Worm (Caenorhabditis elegans) whole organism, L1 larva: ENCODE results near the gene fkh-7.

Source experiments
- C16A3.4 ChIP-seq: fragments of 150-350 bp; optimal IDR thresholded peaks from 2 replicates; lab custom pipeline; 2014; ENCODE audit warnings: missing biosample characterization, missing genetic modification characterization
- Y116A8C.19 ChIP-seq: sonication (generic microtip); optimal IDR thresholded peaks from 2 replicates; lab custom pipeline; 2016; ENCODE audit warnings: missing compliant biosample characterization, missing genetic modification characterization, borderline replicate concordance
- alr-1 ChIP-seq: fragments of 200-800 bp; sonication (Bioruptor generic); optimal IDR thresholded peaks from 2 replicates; lab custom pipeline; 2018; ENCODE audit warnings: borderline replicate concordance, mild to moderate bottlenecking, missing genetic modification characterization, missing compliant biosample characterization
- aly-2 ChIP-seq: fragments of 150-350 bp; optimal IDR thresholded peaks from 2 replicates; lab custom pipeline; 2014; ENCODE audit warnings: missing biosample characterization, missing genetic modification characterization
- blmp-1 ChIP-seq: fragments of 150-350 bp; optimal IDR thresholded peaks from 2 replicates; lab custom pipeline; 2014; ENCODE audit warnings: missing biosample characterization, missing genetic modification characterization
- ceh-63 ChIP-seq: fragments of 200-800 bp; sonication (Bioruptor generic); optimal IDR thresholded peaks from 2 replicates; lab custom pipeline; 2018; ENCODE audit warnings: mild to moderate bottlenecking, missing genetic modification characterization, missing compliant biosample characterization
- ceh-88 ChIP-seq: fragments of 200-800 bp; sonication (Bioruptor generic); IDR thresholded peaks from 2 replicates; pipeline ENCODE4 v1.3.6; 2022; ENCODE audit warnings: missing genetic modification characterization, missing compliant biosample characterization
- ces-1 ChIP-seq: fragments of 150-350 bp; optimal IDR thresholded peaks from 2 replicates; lab custom pipeline; 2014; ENCODE audit warnings: missing biosample characterization, missing genetic modification reagents, missing genetic modification characterization
- dpl-1 ChIP-seq, 3 experiments: fragments of 150-350 bp in 2 of 3; sonication (generic microtip) in 1 of 3; optimal IDR thresholded peaks; 2 replicates each; lab custom pipeline; 2014 to 2017; ENCODE audit warnings: missing biosample characterization in 3 of 3, missing genetic modification characterization in 3 of 3, missing genetic modification reagents in 3 of 3
- efl-1 ChIP-seq, 4 experiments: fragments of 150-350 bp; optimal IDR thresholded peaks in 3 of 4; peaks in 1 of 4; 1 replicate in 1 of 4; 2 replicates in 3 of 4; lab custom pipeline; 2014; ENCODE audit warnings: missing biosample characterization in 2 of 4, missing genetic modification characterization in 2 of 4, missing genetic modification reagents in 2 of 4
- efl-3 ChIP-seq: fragments of 200-800 bp; sonication (Bioruptor generic); optimal IDR thresholded peaks from 2 replicates; lab custom pipeline; 2018; ENCODE audit warnings: mild to moderate bottlenecking, missing genetic modification characterization, missing compliant biosample characterization
- egl-27 ChIP-seq, 2 experiments: fragments of 150-350 bp in 1 of 2; sonication (generic microtip); optimal IDR thresholded peaks; 3 replicates each; lab custom pipeline; 2017 to 2018; ENCODE audit warnings: missing biosample characterization in 2 of 2, missing genetic modification characterization in 2 of 2, missing genetic modification reagents in 2 of 2
- fos-1 ChIP-seq: fragments of 150-350 bp; optimal IDR thresholded peaks from 2 replicates; lab custom pipeline; 2014; ENCODE audit warnings: missing biosample characterization, missing genetic modification characterization
- grh-1 ChIP-seq: fragments of 200-800 bp; sonication (Bioruptor generic); IDR thresholded peaks from 2 replicates; pipeline ENCODE4 v1.3.6; 2022; ENCODE audit warnings: missing genetic modification reagents, missing genetic modification characterization, missing compliant biosample characterization
- hlh-17 ChIP-seq: fragments of 200-800 bp; sonication (Bioruptor generic); optimal IDR thresholded peaks from 2 replicates; lab custom pipeline; 2018; ENCODE audit warnings: missing genetic modification characterization, mild to moderate bottlenecking, missing compliant biosample characterization, moderate library complexity, borderline replicate concordance
- hlh-4 ChIP-seq: sonication (generic microtip); optimal IDR thresholded peaks from 2 replicates; lab custom pipeline; 2016; ENCODE audit warnings: mild to moderate bottlenecking, missing genetic modification characterization, missing compliant biosample characterization
- irx-1 ChIP-seq: sonication (generic microtip); optimal IDR thresholded peaks from 2 replicates; lab custom pipeline; 2016; ENCODE audit warnings: missing genetic modification characterization, missing compliant biosample characterization
- isw-1 ChIP-seq: fragments of 200-800 bp; sonication (Bioruptor generic); IDR thresholded peaks from 2 replicates; pipeline ENCODE4 v1.3.6; 2022; ENCODE audit warnings: missing genetic modification characterization, missing compliant biosample characterization
- jun-1 ChIP-seq: fragments of 150-350 bp; optimal IDR thresholded peaks from 2 replicates; lab custom pipeline; 2014; ENCODE audit warnings: missing biosample characterization, missing genetic modification reagents, missing genetic modification characterization
- lin-35 ChIP-seq, 2 experiments: fragments of 150-350 bp; optimal IDR thresholded peaks; 2 replicates each; lab custom pipeline; 2014; ENCODE audit warnings: missing biosample characterization in 2 of 2, missing genetic modification characterization in 2 of 2, missing genetic modification reagents in 2 of 2
- lin-39 ChIP-seq: fragments of 150-350 bp; optimal IDR thresholded peaks from 2 replicates; lab custom pipeline; 2014; ENCODE audit warnings: missing biosample characterization, missing genetic modification reagents, missing genetic modification characterization
- lir-3 ChIP-seq: sonication (generic microtip); optimal IDR thresholded peaks from 2 replicates; lab custom pipeline; 2016; ENCODE audit warnings: mild to moderate bottlenecking, missing genetic modification characterization, moderate library complexity, missing compliant biosample characterization; ENCODE audit not compliant: poor library complexity
- mab-9 ChIP-seq: fragments of 200-800 bp; sonication (Bioruptor generic); IDR thresholded peaks from 2 replicates; pipeline ENCODE4 v1.3.6; 2022; ENCODE audit warnings: missing genetic modification reagents, missing genetic modification characterization, missing compliant biosample characterization
- mef-2 ChIP-seq: fragments of 150-350 bp; optimal IDR thresholded peaks from 2 replicates; lab custom pipeline; 2014; ENCODE audit warnings: missing biosample characterization, missing genetic modification characterization
- nhr-28 ChIP-seq: fragments of 150-350 bp; optimal IDR thresholded peaks from 2 replicates; lab custom pipeline; 2014; ENCODE audit warnings: missing biosample characterization, missing genetic modification characterization
- nhr-76 ChIP-seq: sonication (generic microtip); optimal IDR thresholded peaks from 2 replicates; lab custom pipeline; 2017; ENCODE audit warnings: missing biosample characterization, missing genetic modification characterization
- nhr-84 ChIP-seq: sonication (generic microtip); optimal IDR thresholded peaks from 2 replicates; lab custom pipeline; 2017; ENCODE audit warnings: missing biosample characterization, missing genetic modification characterization
- nhr-85 ChIP-seq: sonication (generic microtip); peaks from one replicate; lab custom pipeline; 2016; ENCODE audit warnings: missing genetic modification characterization, inconsistent platforms, missing compliant biosample characterization
- pqm-1 ChIP-seq: sonication (generic microtip); optimal IDR thresholded peaks from 3 replicates; lab custom pipeline; 2017; ENCODE audit warnings: missing biosample characterization, missing genetic modification characterization
- snu-23 ChIP-seq: sonication (generic microtip); optimal IDR thresholded peaks from 2 replicates; lab custom pipeline; 2016; ENCODE audit warnings: missing genetic modification characterization, missing compliant biosample characterization
- sox-4 ChIP-seq: sonication (generic microtip); optimal IDR thresholded peaks from 2 replicates; lab custom pipeline; 2016; ENCODE audit warnings: missing genetic modification characterization, missing compliant biosample characterization
- sptf-1 ChIP-seq: fragments of 150-350 bp; optimal IDR thresholded peaks from 2 replicates; lab custom pipeline; 2014; ENCODE audit warnings: missing biosample characterization, missing genetic modification characterization
- sup-37 ChIP-seq: fragments of 200-800 bp; sonication (Bioruptor generic); optimal IDR thresholded peaks from 2 replicates; lab custom pipeline; 2018; ENCODE audit warnings: mild to moderate bottlenecking, missing genetic modification characterization, missing compliant biosample characterization
- swsn-7 ChIP-seq: sonication (generic microtip); optimal IDR thresholded peaks from 2 replicates; lab custom pipeline; 2016; ENCODE audit warnings: missing genetic modification characterization, missing compliant biosample characterization
- tbx-2 ChIP-seq: sonication (generic microtip); optimal IDR thresholded peaks from 2 replicates; lab custom pipeline; 2016; ENCODE audit warnings: missing genetic modification characterization, missing compliant biosample characterization
- unc-30 ChIP-seq: sonication (generic microtip); optimal IDR thresholded peaks from 2 replicates; lab custom pipeline; 2017; ENCODE audit warnings: missing biosample characterization, missing genetic modification characterization
- unc-86 ChIP-seq: sonication (generic microtip); optimal IDR thresholded peaks from 2 replicates; lab custom pipeline; 2016; ENCODE audit warnings: missing genetic modification characterization, missing compliant biosample characterization
- unc-98 ChIP-seq: fragments of 200-800 bp; sonication (Bioruptor generic); IDR thresholded peaks from 2 replicates; pipeline ENCODE4 v1.3.6; 2022; ENCODE audit warnings: missing genetic modification characterization, missing compliant biosample characterization
- vab-15 ChIP-seq: sonication (generic microtip); optimal IDR thresholded peaks from 2 replicates; lab custom pipeline; 2017; ENCODE audit warnings: missing genotype, mild to moderate bottlenecking, missing genetic modification characterization, missing compliant biosample characterization
- xbp-1 ChIP-seq: sonication (generic microtip); optimal IDR thresholded peaks from 2 replicates; lab custom pipeline; 2016; ENCODE audit warnings: missing genetic modification characterization, missing compliant biosample characterization
- ztf-11 ChIP-seq, 2 experiments: sonication (generic microtip); optimal IDR thresholded peaks; 2 replicates each; lab custom pipeline; 2016 to 2017; ENCODE audit warnings: missing genetic modification characterization in 2 of 2, missing biosample characterization in 1 of 2, missing compliant biosample characterization in 1 of 2

The fkh-7 gene

DNA sequence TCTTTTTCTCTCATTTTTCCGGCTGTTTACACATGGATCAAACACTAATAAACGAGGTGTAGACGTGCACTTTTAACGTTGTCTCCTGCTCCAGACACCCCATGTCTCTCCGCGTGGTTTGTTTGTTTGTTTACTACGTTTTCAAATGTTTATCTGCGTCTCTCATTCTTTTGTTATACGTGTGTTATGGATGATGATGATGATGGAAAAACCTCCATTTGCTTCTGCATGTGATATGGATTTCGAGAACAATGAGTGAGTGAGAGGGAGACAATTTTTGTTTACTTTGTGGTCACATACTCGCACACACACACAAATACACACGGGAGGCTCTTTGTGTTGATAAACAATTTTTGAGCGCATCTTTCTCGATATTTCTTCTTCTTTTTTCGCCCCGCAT is 20.0 kb downstream of the fkh-7 start (continued):
- TF ChIP-seq isw-1 (GFP tag; lab: Robert Waterston, UW), result peak; percentile 5; the same call in 1 of the 2 replicates
- TF ChIP-seq efl-3 (GFP tag; lab: Kevin White, UChicago), result no peak
- TF ChIP-seq grh-1 (GFP tag; lab: Robert Waterston, UW), result no peak
- TF ChIP-seq ztf-11 (tag; optimal IDR thresholded peaks at IDR 0.05; lab: Kevin White, UChicago), result no peak
- no peak for TF ChIP-seq nhr-85 (tag; lab: Kevin White, UChicago)
- TF ChIP-seq vab-15, result peak; percentile 40
- TF ChIP-seq hlh-17, result no peak
- peak in 1 of 2 experiments; percentile 23 for TF ChIP-seq egl-27 (tag; optimal IDR thresholded peaks at IDR 0.05; lab: Kevin White, UChicago)
- TF ChIP-seq fos-1 (tag; lab: Kevin White, UChicago), result peak; percentile 41
- TF ChIP-seq mab-9 (GFP tag; lab: Robert Waterston, UW), result peak; percentile 33; the same call in 1 of the 2 replicates
- no peak for TF ChIP-seq unc-30 (tag; lab: Kevin White, UChicago)
- TF ChIP-seq snu-23, result peak; percentile 52
- peak; percentile 72 for TF ChIP-seq tbx-2 (tag; lab: Kevin White, UChicago)
- TF ChIP-seq sup-37 (GFP tag; lab: Kevin White, UChicago), result peak; percentile 32
- no peak for TF ChIP-seq blmp-1 (tag; lab: Kevin White, UChicago)
- peak; percentile 70 for TF ChIP-seq xbp-1
- peak; percentile 29 for TF ChIP-seq lir-3 (tag; lab: Kevin White, UChicago)
- TF ChIP-seq nhr-28 (tag; lab: Kevin White, UChicago), result no peak
- TF ChIP-seq nhr-76, result no peak
- TF ChIP-seq efl-1 (optimal IDR thresholded peaks at IDR 0.05; lab: Kevin White, UChicago), result peak; percentile 30 to 45
- TF ChIP-seq efl-1 (GFP tag; optimal IDR thresholded peaks at IDR 0.05 in 1 of 2; lab: Kevin White, UChicago), result peak in 1 of 2 experiments; percentile 20
- TF ChIP-seq alr-1 (tag; lab: Kevin White, UChicago), result no peak
- TF ChIP-seq mef-2 (tag; lab: Kevin White, UChicago), result peak; percentile 60
- TF ChIP-seq swsn-7 (tag; lab: Kevin White, UChicago), result peak; percentile 64
- TF ChIP-seq hlh-4 (tag; lab: Kevin White, UChicago), result no peak
- TF ChIP-seq C16A3.4 (tag; lab: Kevin White, UChicago), result peak; percentile 72
- TF ChIP-seq dpl-1 (GFP tag; optimal IDR thresholded peaks at IDR 0.05; lab: Kevin White, UChicago), result peak in 2 of 3 experiments; percentile 16 to 27
- no peak for TF ChIP-seq aly-2
- TF ChIP-seq sptf-1 (tag; lab: Kevin White, UChicago), result no peak
- 0 out of 2 replicates have a peak, but pooled peaks have one; percentile 27 for TF ChIP-seq ceh-88 (GFP tag; lab: Robert Waterston, UW)
- peak; percentile 27 for TF ChIP-seq jun-1 (tag; lab: Kevin White, UChicago)
- TF ChIP-seq Y116A8C.19, result no peak
- TF ChIP-seq lin-35 (GFP tag; optimal IDR thresholded peaks at IDR 0.05; lab: Kevin White, UChicago), result peak in 1 of 2 experiments; percentile 57
- TF ChIP-seq pqm-1 (tag; lab: Kevin White, UChicago), result no peak
- no peak for TF ChIP-seq ceh-63
- TF ChIP-seq irx-1 (tag; lab: Kevin White, UChicago), result peak; percentile 89
- no peak for TF ChIP-seq nhr-84 (tag; lab: Kevin White, UChicago)
- TF ChIP-seq sox-4 (tag; lab: Kevin White, UChicago), result peak; percentile 39

DNA sequence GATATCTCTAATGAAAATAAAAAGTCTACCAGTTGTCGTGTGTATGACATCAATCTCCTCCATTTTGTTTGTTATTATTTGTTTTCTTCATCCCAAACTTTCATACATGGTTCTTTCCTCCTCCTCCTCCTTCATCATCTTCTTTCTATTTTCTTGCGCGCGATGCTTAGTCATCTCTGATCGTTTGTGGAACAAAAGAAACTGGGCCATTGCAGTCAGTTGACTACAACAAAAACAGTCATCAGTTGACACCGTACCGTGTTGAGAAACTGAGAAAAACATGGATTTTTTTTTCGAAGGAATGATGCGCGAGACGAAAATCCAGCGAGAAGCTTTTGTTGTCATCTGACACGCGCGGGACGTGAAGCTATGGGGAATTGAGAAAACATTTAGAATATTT is 20.7 kb downstream of the fkh-7 start:
- TF ChIP-seq unc-86, result no peak
- no peak for TF ChIP-seq lin-39
- no peak for TF ChIP-seq vab-15
- TF ChIP-seq unc-98 (GFP tag; lab: Robert Waterston, UW), result no peak
- TF ChIP-seq ces-1 (GFP tag; lab: Kevin White, UChicago), result no peak
- TF ChIP-seq blmp-1 (tag; lab: Kevin White, UChicago), result peak; percentile 67
